Worm (Caenorhabditis elegans): ENCODE results near the gene VB0395L.1.

ce11 chrX:16049573-16049972, 32.8 kb upstream of the VB0395L.1 start, which contains the start of gene cpd-2:
- TF ChIP-seq ZK546.5 (tag; optimal IDR thresholded peaks at IDR 0.05) (no peak), nhr-76 (tag; optimal IDR thresholded peaks at IDR 0.05) (no peak), elt-2 (tag; optimal IDR thresholded peaks at IDR 0.05) (no peak)
